Fruit fly (Drosophila melanogaster): ENCODE results near the gene IPIP.

IPIP gene

DNA sequence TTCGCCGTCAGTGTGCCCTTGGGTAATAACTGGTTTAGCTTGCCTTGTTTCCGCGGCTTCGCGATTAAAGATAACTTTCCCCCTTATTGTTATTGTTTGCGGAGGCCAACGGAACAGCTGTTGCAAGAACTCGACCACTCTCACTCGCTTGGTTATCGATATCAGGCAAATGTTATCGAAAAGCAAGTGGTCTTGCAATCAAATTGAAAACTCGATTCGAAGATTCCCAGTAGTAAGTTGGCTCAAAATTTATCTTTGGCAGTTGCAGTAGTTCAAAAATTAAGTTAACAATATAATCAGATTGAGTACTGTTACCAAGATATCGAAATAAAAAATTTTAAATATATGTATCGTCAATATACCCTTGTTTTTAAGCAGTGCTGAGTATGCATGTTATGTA lies 18.0 kb downstream of the IPIP start, which contains the start of the genes Fbw5 and CG9147 (continued):
- TF ChIP-seq gsb (GFP tag; IDR thresholded peaks at IDR 0.05) (peak; percentile 99), ash1 (GFP tag; optimal IDR thresholded peaks at IDR 0.05) (peak; percentile 97), CHES-1-like (GFP tag; optimal IDR thresholded peaks at IDR 0.05) (peak; percentile 99), wek (GFP tag; optimal IDR thresholded peaks at IDR 0.05) (peak; percentile 97), ERR (GFP tag; optimal IDR thresholded peaks at IDR 0.05) (peak; percentile 99), hth (optimal IDR thresholded peaks at IDR 0.05) (no peak), ssp (GFP tag; IDR thresholded peaks at IDR 0.05) (peak; percentile 96), CG14860 (GFP tag; IDR thresholded peaks at IDR 0.05; ENCODE audit: partially characterized antibody) (peak; percentile 67), croc (GFP tag; conservative IDR thresholded peaks at IDR 0.05) (peak; percentile 99), zfh1 (GFP tag; IDR thresholded peaks at IDR 0.05) (peak; percentile 100), CG10462 (GFP tag; optimal IDR thresholded peaks at IDR 0.05) (peak; percentile 100), gce (GFP tag; IDR thresholded peaks at IDR 0.05) (peak; percentile 99), Ptx1 (GFP tag; IDR thresholded peaks at IDR 0.05) (peak; percentile 100), shn (GFP tag; optimal IDR thresholded peaks at IDR 0.05) (peak; percentile 99), Myb (GFP tag; optimal IDR thresholded peaks at IDR 0.05) (peak; percentile 95), kah (GFP tag; optimal IDR thresholded peaks at IDR 0.05) (peak; percentile 98), CG10274 (GFP tag; optimal IDR thresholded peaks at IDR 0.05) (peak; percentile 95), NK7.1 (GFP tag; optimal IDR thresholded peaks at IDR 0.05) (peak; percentile 99), Oaz (GFP tag; IDR thresholded peaks at IDR 0.05) (peak; percentile 99), ems (GFP tag; optimal IDR thresholded peaks at IDR 0.05) (peak; percentile 99), C15 (GFP tag; IDR thresholded peaks at IDR 0.05) (peak; percentile 98), pb (GFP tag; optimal IDR thresholded peaks at IDR 0.05) (peak; percentile 99), CG17829 (tag; optimal IDR thresholded peaks at IDR 0.05) (peak; percentile 99), Ada2b (GFP tag; IDR thresholded peaks at IDR 0.05) (peak; percentile 100), lbe (GFP tag; optimal IDR thresholded peaks at IDR 0.05) (peak; percentile 99), tgo (GFP tag; IDR thresholded peaks at IDR 0.05) (peak; percentile 100), CG6765 (GFP tag; optimal IDR thresholded peaks at IDR 0.05) (peak; percentile 93), slp2 (GFP tag; optimal IDR thresholded peaks at IDR 0.05) (peak; percentile 99), CG31388 (GFP tag; optimal IDR thresholded peaks at IDR 0.05) (peak; percentile 99), CG9817 (tag; optimal IDR thresholded peaks at IDR 0.05) (peak; percentile 99), Med (GFP tag) (peak; percentile 100), Hr39 (optimal IDR thresholded peaks at IDR 0.05) (no peak), CG2889 (GFP tag; IDR thresholded peaks at IDR 0.05) (peak; percentile 99), CG9876 (GFP tag; optimal IDR thresholded peaks at IDR 0.05) (peak; percentile 98), CG3838 (GFP tag; optimal IDR thresholded peaks at IDR 0.05) (peak; percentile 99), Nf-YB (GFP tag; optimal IDR thresholded peaks at IDR 0.05) (peak; percentile 93), CG1832 (GFP tag; optimal IDR thresholded peaks at IDR 0.05) (no peak), Nf-YC (tag; optimal IDR thresholded peaks at IDR 0.05) (peak; percentile 88), grau (tag; optimal IDR thresholded peaks at IDR 0.05) (peak; percentile 99), ab (GFP tag; optimal IDR thresholded peaks at IDR 0.05) (peak; percentile 97), cwo (GFP tag; optimal IDR thresholded peaks at IDR 0.05) (peak; percentile 97), CG7372 (GFP tag; IDR thresholded peaks at IDR 0.05) (peak; percentile 99), HHEX (GFP tag; optimal IDR thresholded peaks at IDR 0.05) (peak; percentile 99), CG4328 (GFP tag; optimal IDR thresholded peaks at IDR 0.05) (peak; percentile 83), CG9609 (GFP tag; optimal IDR thresholded peaks at IDR 0.05) (peak; percentile 99), en (GFP tag; optimal IDR thresholded peaks at IDR 0.05) (peak; percentile 99), knrl (GFP tag; IDR thresholded peaks at IDR 0.05; ENCODE audit: partially characterized antibody) (0 out of 3 replicates have a peak, but pooled peaks have one; percentile 20), lab (GFP tag; optimal IDR thresholded peaks at IDR 0.05) (peak; percentile 99), CG2712 (tag; optimal IDR thresholded peaks at IDR 0.05) (peak; percentile 99), CTCF (GFP tag; optimal IDR thresholded peaks at IDR 0.05) (peak; percentile 68), bsh (GFP tag; optimal IDR thresholded peaks at IDR 0.05) (peak; percentile 99 to 100), zen (tag; optimal IDR thresholded peaks at IDR 0.05) (peak; percentile 99), CG2120 (GFP tag; optimal IDR thresholded peaks at IDR 0.05) (peak; percentile 100)
